Fruit fly (Drosophila melanogaster): ENCODE measurements around the gene CG42752.

The CG42752 gene

DNA sequence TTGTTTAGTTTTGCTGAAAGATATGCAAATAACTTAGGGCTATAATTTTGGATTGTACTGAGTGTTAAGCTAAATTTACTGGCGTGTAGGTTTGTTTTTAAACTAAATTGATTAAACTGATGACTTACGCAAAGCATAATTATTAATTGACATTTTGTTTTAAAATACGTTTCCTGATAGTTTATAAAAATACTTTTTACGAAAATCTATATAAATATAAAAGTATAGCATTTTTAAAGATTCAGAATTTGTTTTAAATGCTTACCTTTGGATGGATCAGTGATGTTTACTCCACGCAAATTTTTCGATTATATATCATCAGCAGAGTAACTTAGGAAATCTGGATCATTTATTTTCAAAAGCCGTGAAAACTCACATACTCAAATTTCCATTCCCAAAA lies at the start of gene CG42752, which contains the start of gene CG15167:
Gene CG42752 (minus strand): TSS at position 101 of the 400 bp plus-strand sequence.
Gene CG15167 (plus strand): TSS at position 349 of the 400 bp plus-strand sequence.
- TF ChIP-seq pan (optimal IDR thresholded peaks at IDR 0.05) (no peak), psq (optimal IDR thresholded peaks at IDR 0.05) (no peak), EcR (GFP tag; optimal IDR thresholded peaks at IDR 0.05) (no peak), Dll (optimal IDR thresholded peaks at IDR 0.05) (no peak), usp (GFP tag; optimal IDR thresholded peaks at IDR 0.05) (no peak), CG8478 (optimal IDR thresholded peaks at IDR 0.05) (no peak)

DNA sequence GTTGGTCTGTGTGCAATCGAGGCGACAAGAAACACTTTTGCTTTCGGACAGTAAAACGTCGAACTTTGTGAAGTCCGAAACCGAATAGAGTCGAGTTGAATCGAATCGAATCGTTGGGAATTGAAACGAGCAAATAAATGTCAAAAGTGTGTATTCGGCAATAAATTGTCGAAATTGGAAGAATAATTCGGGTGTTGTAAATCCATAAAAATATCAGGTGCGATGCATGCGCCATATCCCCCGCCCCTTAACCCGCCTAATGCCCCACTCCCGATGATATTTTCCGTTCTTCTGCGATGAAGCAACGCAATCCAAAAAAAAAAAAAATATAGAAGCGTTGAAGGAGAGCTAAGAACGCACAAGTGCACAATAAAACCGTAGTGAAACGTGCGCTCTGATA lies 49.0 kb upstream of the CG42752 start:
- TF ChIP-seq psq (optimal IDR thresholded peaks at IDR 0.05) (no peak), usp (GFP tag; optimal IDR thresholded peaks at IDR 0.05) (no peak), CG8478 (optimal IDR thresholded peaks at IDR 0.05) (no peak), EcR (GFP tag; optimal IDR thresholded peaks at IDR 0.05) (no peak)

DNA sequence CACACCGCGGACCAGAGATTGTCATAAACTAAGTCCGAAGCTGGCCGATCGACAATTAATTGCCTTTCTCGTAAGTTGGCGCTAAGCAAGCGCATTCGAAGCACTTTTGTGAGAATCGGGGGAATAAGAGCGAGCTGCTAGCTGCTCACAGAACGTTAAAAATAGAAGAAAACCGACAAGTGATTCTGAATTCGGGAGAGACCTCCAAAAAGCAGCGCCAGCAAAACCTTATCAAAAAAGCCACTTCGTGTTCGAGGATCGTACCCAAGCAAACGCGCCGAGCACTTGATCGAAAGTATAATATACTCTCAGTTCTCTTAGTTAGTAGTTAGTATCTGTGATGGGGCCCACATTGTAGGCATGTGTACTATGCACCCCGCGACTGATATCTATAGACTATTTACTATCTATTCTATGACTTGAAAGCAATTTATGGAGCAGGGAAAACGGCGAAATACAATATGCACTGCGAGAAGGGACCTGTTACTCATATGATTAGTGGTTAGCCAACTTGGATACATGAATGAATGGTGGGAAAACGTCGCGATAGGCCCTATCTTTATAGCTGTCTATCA lies 47.6 kb upstream of the CG42752 start:
- TF ChIP-seq EcR (GFP tag; optimal IDR thresholded peaks at IDR 0.05), result no peak
- no peak for TF ChIP-seq usp (GFP tag; optimal IDR thresholded peaks at IDR 0.05)
- TF ChIP-seq CG8478 (optimal IDR thresholded peaks at IDR 0.05), result no peak
- TF ChIP-seq psq (optimal IDR thresholded peaks at IDR 0.05), result no peak
- no peak for TF ChIP-seq Dll (optimal IDR thresholded peaks at IDR 0.05)
- no peak for TF ChIP-seq pan (optimal IDR thresholded peaks at IDR 0.05)

DNA sequence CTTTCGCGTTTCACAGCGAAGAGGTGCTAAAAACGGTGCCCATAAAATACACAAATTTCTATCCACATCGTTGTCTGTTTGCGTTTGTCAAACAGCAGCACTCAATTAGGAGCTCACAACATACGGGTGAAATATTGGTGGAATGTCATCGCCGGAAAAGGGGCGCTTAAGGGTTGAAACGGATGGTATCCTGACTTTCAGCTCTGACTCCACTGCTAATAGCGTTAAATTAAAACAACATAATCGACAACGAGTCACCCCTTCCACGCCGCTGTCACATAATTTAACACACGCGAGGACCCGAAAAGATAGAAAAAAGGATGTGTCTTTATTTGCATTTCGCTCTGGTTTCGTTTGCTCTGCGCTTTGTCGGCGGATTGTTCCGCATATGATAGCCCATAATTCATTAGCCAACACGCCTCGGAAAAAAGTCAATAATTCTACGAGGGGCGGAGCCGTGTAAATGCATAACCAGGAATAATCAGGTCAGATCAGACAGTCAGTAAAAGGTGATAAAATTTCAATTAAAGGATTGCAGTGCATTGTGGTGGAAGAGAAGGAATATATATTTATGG lies 45.2 kb upstream of the CG42752 start:
- TF ChIP-seq EcR (GFP tag; optimal IDR thresholded peaks at IDR 0.05) (no peak), Dll (optimal IDR thresholded peaks at IDR 0.05) (no peak), pan (optimal IDR thresholded peaks at IDR 0.05) (no peak), psq (optimal IDR thresholded peaks at IDR 0.05) (no peak), CG8478 (optimal IDR thresholded peaks at IDR 0.05) (no peak), usp (GFP tag; optimal IDR thresholded peaks at IDR 0.05) (no peak)

DNA sequence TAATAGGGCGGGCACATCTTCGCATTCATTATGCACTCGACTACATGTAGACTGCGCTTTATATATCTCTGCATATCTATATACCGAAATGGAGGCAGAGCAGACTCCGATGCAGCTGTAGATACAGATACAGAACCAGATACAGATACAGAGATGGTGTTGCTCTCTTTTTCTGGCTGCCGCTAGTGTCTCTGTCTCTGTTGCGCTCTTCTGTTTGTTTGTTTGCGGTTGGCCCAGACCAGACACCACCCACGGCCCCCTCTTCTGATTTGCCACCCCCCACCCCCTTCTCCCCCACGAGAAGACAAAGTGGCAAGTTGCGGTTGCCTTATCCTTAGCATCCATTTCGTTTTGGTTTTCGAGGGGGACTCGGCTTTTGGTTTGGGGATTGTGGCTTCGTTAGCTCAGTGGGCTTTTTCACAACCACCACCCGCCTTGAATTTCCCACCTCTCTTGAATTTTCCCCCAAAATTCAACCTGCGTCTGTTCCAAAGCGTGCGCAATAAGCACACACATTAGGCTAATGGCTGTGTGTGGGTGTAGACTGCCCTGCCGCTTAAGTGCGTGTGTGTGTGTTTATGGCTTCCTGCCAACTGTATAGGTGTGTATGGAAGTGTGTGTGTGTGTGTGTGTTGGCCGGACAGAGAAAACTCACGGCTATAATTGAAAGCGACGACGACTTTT lies 43.6 kb upstream of the CG42752 start:
- TF ChIP-seq EcR (GFP tag; optimal IDR thresholded peaks at IDR 0.05) (no peak), psq (optimal IDR thresholded peaks at IDR 0.05) (no peak), Dll (optimal IDR thresholded peaks at IDR 0.05) (no peak), pan (optimal IDR thresholded peaks at IDR 0.05) (no peak), usp (GFP tag; optimal IDR thresholded peaks at IDR 0.05) (no peak), CG8478 (optimal IDR thresholded peaks at IDR 0.05) (no peak)

DNA sequence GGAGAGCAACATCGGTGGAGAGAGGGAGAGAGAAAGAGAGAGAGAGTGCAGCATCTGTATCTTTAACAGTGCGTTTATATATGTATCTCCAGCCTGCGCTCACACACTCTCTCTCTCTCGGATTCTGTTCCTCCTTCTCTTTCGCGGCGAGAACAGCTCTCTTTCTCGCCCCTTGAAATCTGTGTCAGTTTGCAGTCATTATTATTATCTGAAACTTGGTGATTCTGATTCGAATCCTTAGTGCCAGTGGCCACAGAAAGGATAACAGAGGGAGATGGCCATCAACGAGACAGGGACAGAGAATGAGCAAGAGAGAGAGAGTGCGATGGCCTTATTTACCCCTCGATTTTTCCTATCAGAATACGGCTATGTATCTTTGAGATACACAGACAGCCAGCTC lies 43.0 kb upstream of the CG42752 start:
- TF ChIP-seq CG8478 (optimal IDR thresholded peaks at IDR 0.05) (no peak), psq (optimal IDR thresholded peaks at IDR 0.05) (no peak), usp (GFP tag; optimal IDR thresholded peaks at IDR 0.05) (no peak), EcR (GFP tag; optimal IDR thresholded peaks at IDR 0.05) (no peak), pan (optimal IDR thresholded peaks at IDR 0.05) (no peak), Dll (optimal IDR thresholded peaks at IDR 0.05) (no peak)

DNA sequence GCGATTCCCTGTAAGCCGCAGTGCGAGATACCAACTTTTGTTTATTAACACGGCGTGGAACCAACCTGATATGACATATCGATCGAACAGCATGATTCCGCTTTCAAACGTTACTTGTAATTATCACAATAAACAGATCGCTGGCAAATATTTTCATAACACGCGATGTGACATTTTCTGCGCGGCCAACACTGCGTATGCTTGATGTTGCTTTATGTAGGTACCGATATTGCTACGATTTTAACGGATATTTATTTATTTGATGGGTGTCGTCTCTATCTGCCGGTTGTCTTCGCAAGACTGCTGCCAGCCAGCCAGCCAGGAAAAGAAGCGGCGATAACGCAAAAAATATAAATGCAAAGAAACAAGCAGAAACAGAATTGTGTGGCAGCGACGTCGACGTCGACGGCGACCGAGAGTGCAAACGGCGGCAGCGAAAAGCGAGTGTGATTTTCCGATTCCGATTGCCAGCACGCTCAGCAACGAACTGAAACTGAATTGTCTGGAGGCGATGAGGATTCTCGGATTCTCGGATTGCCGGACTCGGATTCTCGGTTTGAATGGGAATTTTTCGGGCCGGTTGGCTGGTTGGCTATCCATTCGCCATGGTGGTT lies 42.4 kb upstream of the CG42752 start:
- TF ChIP-seq usp (GFP tag; optimal IDR thresholded peaks at IDR 0.05) (no peak), pan (optimal IDR thresholded peaks at IDR 0.05) (no peak), psq (optimal IDR thresholded peaks at IDR 0.05) (no peak), Dll (optimal IDR thresholded peaks at IDR 0.05) (no peak), CG8478 (optimal IDR thresholded peaks at IDR 0.05) (no peak), EcR (GFP tag; optimal IDR thresholded peaks at IDR 0.05) (no peak)

DNA sequence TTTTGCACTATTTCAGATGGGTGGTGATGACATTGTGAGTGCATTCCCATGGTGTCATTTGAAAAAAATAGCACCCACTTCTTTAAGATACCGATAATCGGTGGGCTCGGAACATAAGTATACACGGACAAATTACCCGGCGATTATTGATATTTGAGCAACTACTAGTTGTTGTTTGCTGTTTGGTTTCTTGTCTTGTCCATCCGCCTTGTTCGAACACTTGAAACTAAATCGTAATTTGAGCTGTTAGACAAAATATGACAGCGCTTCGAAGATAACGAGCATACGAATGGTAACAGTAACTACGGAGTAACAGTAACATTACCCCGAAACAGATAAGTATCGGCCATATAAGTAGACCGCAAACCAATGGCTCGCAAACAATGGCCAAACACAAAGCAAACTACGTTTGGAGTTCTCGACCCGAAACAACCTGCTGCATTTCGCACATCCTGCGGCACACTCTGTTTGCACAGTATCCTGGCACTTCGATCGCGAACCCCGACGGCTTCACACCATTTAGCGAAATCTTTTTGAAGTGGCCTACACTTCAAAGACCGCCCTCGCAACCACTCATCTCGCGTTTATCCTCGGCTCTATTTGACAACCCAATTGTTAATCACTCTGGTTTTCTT lies 41.1 kb upstream of the CG42752 start:
- TF ChIP-seq Dll (optimal IDR thresholded peaks at IDR 0.05), result no peak
- no peak for TF ChIP-seq EcR (GFP tag; optimal IDR thresholded peaks at IDR 0.05)
- TF ChIP-seq pan (optimal IDR thresholded peaks at IDR 0.05), result no peak
- no peak for TF ChIP-seq psq (optimal IDR thresholded peaks at IDR 0.05)
- no peak for TF ChIP-seq CG8478 (optimal IDR thresholded peaks at IDR 0.05)

DNA sequence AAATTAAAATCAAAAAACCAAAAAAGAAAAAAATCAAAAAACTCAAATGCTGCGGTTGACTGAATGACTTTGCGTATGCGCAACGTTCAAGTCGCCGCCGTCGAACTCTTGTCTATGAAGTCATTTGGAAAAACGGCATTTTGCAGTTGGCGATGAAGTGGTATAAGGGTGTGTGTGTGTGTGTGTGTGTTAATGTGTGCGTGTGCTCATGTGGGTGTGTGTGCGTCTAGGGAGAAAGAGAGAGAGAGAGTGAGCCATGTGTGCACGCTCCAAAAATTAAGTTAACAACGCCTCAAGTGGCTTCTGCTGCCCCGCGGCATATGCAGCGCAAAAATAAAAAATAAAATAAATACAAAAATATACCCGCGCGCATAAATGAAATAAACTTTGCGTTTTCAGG lies 37.5 kb upstream of the CG42752 start:
- TF ChIP-seq Dll (optimal IDR thresholded peaks at IDR 0.05) (no peak), EcR (GFP tag; optimal IDR thresholded peaks at IDR 0.05) (no peak), pan (optimal IDR thresholded peaks at IDR 0.05) (no peak), psq (optimal IDR thresholded peaks at IDR 0.05) (no peak), usp (GFP tag; optimal IDR thresholded peaks at IDR 0.05) (no peak)

DNA sequence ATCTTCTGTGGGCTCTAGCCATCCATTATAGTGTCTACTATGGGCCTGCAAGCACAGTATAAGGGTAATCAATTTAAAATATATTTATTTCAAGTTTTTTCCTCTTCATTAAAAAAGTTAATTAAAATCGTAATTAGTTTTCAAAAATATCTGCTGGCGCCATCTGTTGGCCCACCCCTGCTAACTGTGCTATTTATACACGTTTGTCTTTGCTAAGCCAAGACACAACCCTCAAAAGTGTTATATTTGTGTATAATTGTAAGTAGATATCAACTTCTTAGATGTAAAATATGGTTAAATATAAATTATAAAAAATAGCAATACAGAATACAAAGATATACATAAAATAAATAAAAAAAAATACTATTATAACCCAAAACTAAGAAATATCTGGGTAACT lies 36.6 kb upstream of the CG42752 start:
- TF ChIP-seq psq (optimal IDR thresholded peaks at IDR 0.05) (no peak), CG8478 (optimal IDR thresholded peaks at IDR 0.05) (no peak), Dll (optimal IDR thresholded peaks at IDR 0.05) (no peak), EcR (GFP tag; optimal IDR thresholded peaks at IDR 0.05) (no peak), pan (optimal IDR thresholded peaks at IDR 0.05) (no peak), usp (GFP tag; optimal IDR thresholded peaks at IDR 0.05) (no peak)

DNA sequence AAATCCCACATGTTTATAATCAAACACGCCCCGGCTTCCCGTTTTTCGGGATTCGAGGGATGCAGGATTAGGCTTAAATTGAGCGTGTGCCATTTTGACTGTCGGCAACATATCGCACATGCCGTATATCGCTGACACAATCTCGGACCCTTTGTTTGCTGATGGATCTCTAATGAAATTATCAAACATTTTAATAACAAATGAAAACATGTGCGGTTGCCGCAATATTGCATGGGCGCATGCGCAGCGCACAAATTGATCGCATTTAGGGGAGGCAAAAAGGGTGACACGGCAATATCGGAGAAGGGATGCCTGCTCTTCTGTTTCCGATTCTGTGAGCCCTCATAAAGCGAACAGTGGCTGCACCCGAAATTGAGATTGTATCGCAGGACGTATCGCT lies 35.4 kb upstream of the CG42752 start:
- TF ChIP-seq EcR (GFP tag; optimal IDR thresholded peaks at IDR 0.05) (no peak), usp (GFP tag; optimal IDR thresholded peaks at IDR 0.05) (no peak), psq (optimal IDR thresholded peaks at IDR 0.05) (no peak), pan (optimal IDR thresholded peaks at IDR 0.05) (no peak), CG8478 (optimal IDR thresholded peaks at IDR 0.05) (no peak)

DNA sequence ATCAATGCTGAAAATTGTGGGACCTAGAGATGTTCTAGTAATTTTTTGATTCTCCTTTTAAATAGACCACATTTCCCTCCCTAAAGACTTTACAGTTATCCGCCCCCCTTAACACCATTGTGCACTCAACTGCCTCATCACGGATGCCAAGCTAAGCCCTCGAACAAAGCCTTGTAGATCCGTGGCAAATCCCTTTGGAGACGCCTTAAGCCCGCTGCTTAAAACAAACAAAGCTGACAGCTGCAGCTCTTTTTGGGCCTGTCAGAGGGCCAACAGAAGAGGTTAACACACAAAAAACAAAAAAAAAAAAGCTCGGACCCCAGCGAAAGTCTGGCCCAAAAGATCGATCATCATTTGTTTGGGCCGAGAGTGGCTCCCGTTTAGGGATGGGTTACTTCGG lies 27.9 kb upstream of the CG42752 start:
- no peak for TF ChIP-seq CG8478 (optimal IDR thresholded peaks at IDR 0.05)
- no peak for TF ChIP-seq psq (optimal IDR thresholded peaks at IDR 0.05)
- TF ChIP-seq usp (GFP tag; optimal IDR thresholded peaks at IDR 0.05), result no peak
- no peak for TF ChIP-seq EcR (GFP tag; optimal IDR thresholded peaks at IDR 0.05)
- TF ChIP-seq Dll (optimal IDR thresholded peaks at IDR 0.05), result no peak
- no peak for TF ChIP-seq pan (optimal IDR thresholded peaks at IDR 0.05)
